Worm (Caenorhabditis elegans) whole organism, L4/young adult: Measurements from ENCODE around the gene epg-5.

Experiments
- W03F9.2 ChIP-seq: fragments of 150-350 bp; optimal IDR thresholded peaks from 2 replicates; lab custom pipeline; 2014; ENCODE audit warnings: missing biosample characterization, missing genetic modification characterization
- dao-5 ChIP-seq: sonication (generic microtip); optimal IDR thresholded peaks from 2 replicates; lab custom pipeline; 2016; ENCODE audit warnings: missing genotype, missing genetic modification characterization, moderate library complexity, missing compliant biosample characterization

- TF ChIP-seq W03F9.2 (tag; lab: Kevin White, UChicago) (no peak), dao-5 (tag; lab: Kevin White, UChicago) (no peak)
Measured at ce11 chrII:6649026-6649425, 39.9 kb upstream of the epg-5 start, which contains the start of gene oig-8.
